Fruit fly (Drosophila melanogaster) whole organism, pupa: ENCODE data around the gene CG17361.

Experiments
- CG10348 ChIP-seq: fragments of 200-800 bp; sonication (Bioruptor generic); IDR thresholded peaks from 2 replicates; pipeline ENCODE4 v1.3.6; 2022; ENCODE audit warnings: missing biosample characterization, missing genetic modification characterization
- CG12605 ChIP-seq: fragments of 200-800 bp; sonication (Bioruptor generic); IDR thresholded peaks from 2 replicates; pipeline ENCODE4 v1.3.6; 2022; ENCODE audit warnings: missing biosample characterization, missing genetic modification characterization
- CG13204 ChIP-seq: fragments of 200-800 bp; sonication (Bioruptor generic); optimal IDR thresholded peaks from 2 replicates; lab custom pipeline; 2018; ENCODE audit warnings: missing biosample characterization, mild to moderate bottlenecking, missing genetic modification characterization, moderate library complexity
- CG14655 ChIP-seq: fragments of 200-800 bp; sonication (Bioruptor generic); optimal IDR thresholded peaks from 3 replicates; lab custom pipeline; 2017; ENCODE audit warnings: mild to moderate bottlenecking, missing biosample characterization, missing genetic modification reagents, missing genetic modification characterization
- CG15710 ChIP-seq: fragments of 200-800 bp; sonication (Bioruptor generic); optimal IDR thresholded peaks from 2 replicates; lab custom pipeline; 2018; ENCODE audit warnings: missing biosample characterization, mild to moderate bottlenecking, missing genetic modification characterization, moderate library complexity
- CG17806 ChIP-seq: fragments of 200-800 bp; sonication (Bioruptor generic); optimal IDR thresholded peaks from 2 replicates; lab custom pipeline; 2018; ENCODE audit warnings: missing biosample characterization, mild to moderate bottlenecking, missing genetic modification characterization, moderate library complexity
- CG32121 ChIP-seq: fragments of 200-800 bp; sonication (Bioruptor generic); IDR thresholded peaks from 2 replicates; pipeline ENCODE4 v1.3.6; 2022; ENCODE audit warnings: missing biosample characterization, missing genetic modification characterization
- CG34367 ChIP-seq: fragments of 200-800 bp; sonication (Bioruptor generic); optimal IDR thresholded peaks from 2 replicates; lab custom pipeline; 2018; ENCODE audit warnings: missing biosample characterization, mild to moderate bottlenecking, missing genetic modification characterization
- CG4496 ChIP-seq: fragments of 200-800 bp; sonication (Bioruptor generic); IDR thresholded peaks from 3 replicates; pipeline ENCODE4 v1.3.6; 2022; ENCODE audit warnings: missing biosample characterization, missing genetic modification characterization
- CG8159 ChIP-seq: fragments of 200-800 bp; sonication (Bioruptor generic); optimal IDR thresholded peaks from 3 replicates; lab custom pipeline; 2018; ENCODE audit warnings: missing biosample characterization, mild to moderate bottlenecking, missing genetic modification characterization, moderate library complexity
- CG8301 ChIP-seq: fragments of 200-800 bp; sonication (Bioruptor generic); optimal IDR thresholded peaks from 2 replicates; lab custom pipeline; 2018; ENCODE audit warnings: missing biosample characterization, mild to moderate bottlenecking, missing genetic modification characterization
- CG9948 ChIP-seq: fragments of 200-800 bp; sonication (Bioruptor generic); optimal IDR thresholded peaks from 2 replicates; lab custom pipeline; 2018; ENCODE audit warnings: missing biosample characterization, mild to moderate bottlenecking, missing genetic modification characterization, moderate library complexity
- D1 ChIP-seq: fragments of 200-800 bp; sonication (Bioruptor generic); optimal IDR thresholded peaks from 2 replicates; lab custom pipeline; 2018; ENCODE audit warnings: missing biosample characterization, mild to moderate bottlenecking, missing genetic modification characterization, moderate library complexity
- EcR ChIP-seq: fragments of 200-800 bp; sonication (Bioruptor generic); optimal IDR thresholded peaks from 3 replicates; lab custom pipeline; 2019; ENCODE audit warnings: missing biosample characterization, missing genetic modification characterization, mild to moderate bottlenecking, moderate library complexity, missing genetic modification reagents
- Ets98B ChIP-seq: fragments of 200-800 bp; sonication (Bioruptor generic); IDR thresholded peaks from 2 replicates; pipeline ENCODE4 v1.3.6; 2022; ENCODE audit warnings: missing biosample characterization, missing genetic modification characterization
- Pif1A ChIP-seq: fragments of 200-800 bp; sonication (Bioruptor generic); optimal IDR thresholded peaks from 3 replicates; lab custom pipeline; 2016; ENCODE audit warnings: missing biosample characterization, missing genetic modification characterization
- Pif1B ChIP-seq: fragments of 200-800 bp; sonication (Bioruptor generic); optimal IDR thresholded peaks from 3 replicates; lab custom pipeline; 2016; ENCODE audit warnings: missing biosample characterization, missing genetic modification characterization
- Snoo ChIP-seq: fragments of 200-800 bp; sonication (Bioruptor generic); optimal IDR thresholded peaks from 3 replicates; lab custom pipeline; 2017; ENCODE audit warnings: missing biosample characterization, mild to moderate bottlenecking, missing genetic modification characterization, inconsistent platforms
- fd96Ca ChIP-seq: fragments of 200-800 bp; sonication (Bioruptor generic); IDR thresholded peaks from 3 replicates; pipeline ENCODE4 v1.3.6; 2022; ENCODE audit warnings: missing biosample characterization, missing genetic modification characterization
- gl ChIP-seq: fragments of 200-800 bp; sonication (Bioruptor generic); optimal IDR thresholded peaks from 2 replicates; lab custom pipeline; 2018; ENCODE audit warnings: missing biosample characterization, mild to moderate bottlenecking, missing genetic modification characterization
- rn ChIP-seq: fragments of 200-800 bp; sonication (Bioruptor generic); IDR thresholded peaks from 2 replicates; pipeline ENCODE4 v1.3.6; 2022; ENCODE audit warnings: missing biosample characterization, missing genetic modification characterization

Gene CG17361

DNA sequence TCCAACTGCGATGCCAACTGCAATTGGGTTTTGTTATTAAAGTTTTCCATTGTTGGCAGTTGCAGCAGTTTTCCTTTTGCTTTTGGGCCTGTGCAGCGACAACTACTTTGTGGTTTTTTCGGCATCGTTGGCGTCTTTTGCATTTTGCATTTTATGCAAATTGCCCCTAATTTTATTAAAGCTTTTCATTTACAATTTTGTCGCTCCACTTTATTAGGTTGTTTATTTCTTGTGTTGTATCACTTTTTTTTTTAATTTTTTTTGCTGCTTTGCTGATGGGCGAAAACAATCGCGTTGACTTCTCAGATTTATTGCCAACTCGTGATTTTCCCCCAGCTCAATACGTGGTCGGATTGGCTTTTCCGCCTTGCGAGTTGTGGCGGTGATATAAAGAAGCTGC, 39.2 kb upstream of the CG17361 start:
- TF ChIP-seq D1 (tag; lab: Kevin White, UChicago): no peak
- no peak for TF ChIP-seq CG32121 (GFP tag; lab: Robert Waterston, UW)
- no peak for TF ChIP-seq fd96Ca (GFP tag; lab: Robert Waterston, UW)
- TF ChIP-seq CG14655 (GFP tag; lab: Kevin White, UChicago): no peak
- TF ChIP-seq Pif1B (GFP tag; lab: Kevin White, UChicago): no peak
- no peak for TF ChIP-seq CG9948 (tag; lab: Kevin White, UChicago)
- TF ChIP-seq CG15710: no peak

dm6 chr3L:13964635-13965501, 32.1 kb upstream of the CG17361 start, which contains the start of the genes Meics, Nxf3 and ssp2:
Gene Meics, minus strand, starts transcription at chr3L:13964702.
Gene Nxf3, plus strand, starts transcription at chr3L:13965203.
Gene ssp2, plus strand, starts transcription at chr3L:13965203.
- no peak for TF ChIP-seq CG14655 (GFP tag; lab: Kevin White, UChicago)
- TF ChIP-seq CG4496 (GFP tag; lab: Robert Waterston, UW): peak; percentile 30; the same call in 1 of the 3 replicates

DNA sequence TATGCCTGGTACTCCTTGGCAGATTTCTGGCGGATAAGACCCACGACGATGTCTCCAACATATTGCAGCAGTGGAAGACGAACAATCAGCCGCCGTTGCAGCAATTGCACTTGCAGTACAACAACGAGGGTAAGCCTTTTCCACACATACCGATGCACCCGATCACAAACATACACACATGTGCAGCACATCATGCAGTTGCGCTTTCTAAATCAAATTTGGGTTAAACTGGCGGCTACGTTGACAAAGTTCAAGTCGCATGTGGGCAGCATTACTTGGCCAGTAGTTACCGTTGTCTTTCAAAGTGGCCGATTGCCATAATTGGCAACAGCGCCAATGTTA, 31.5 kb upstream of the CG17361 start:
- TF ChIP-seq fd96Ca (GFP tag; lab: Robert Waterston, UW) (no peak), CG8159 (tag; lab: Kevin White, UChicago) (no peak), Pif1B (GFP tag; lab: Kevin White, UChicago) (no peak), EcR (GFP tag; lab: Kevin White, UChicago) (no peak)
- TF ChIP-seq, all 21 proteins: peak for 0

- TF ChIP-seq CG8301 (tag; lab: Kevin White, UChicago) (no peak), Pif1B (GFP tag; lab: Kevin White, UChicago) (no peak), Snoo (tag; lab: Kevin White, UChicago) (no peak), CG17806 (no peak), gl (tag; lab: Kevin White, UChicago) (no peak), EcR (GFP tag; lab: Kevin White, UChicago) (no peak), CG13204 (GFP tag; lab: Kevin White, UChicago) (no peak), CG10348 (no peak)
These were observed 23.4 kb upstream of the CG17361 start, which contains the start of the genes CG13738 and Hsc70-1 for dm6 chr3L:13973377-13974111. Gene CG13738, minus strand, starts transcription at chr3L:13973477. Gene Hsc70-1, plus strand, starts transcription at chr3L:13974061.

DNA sequence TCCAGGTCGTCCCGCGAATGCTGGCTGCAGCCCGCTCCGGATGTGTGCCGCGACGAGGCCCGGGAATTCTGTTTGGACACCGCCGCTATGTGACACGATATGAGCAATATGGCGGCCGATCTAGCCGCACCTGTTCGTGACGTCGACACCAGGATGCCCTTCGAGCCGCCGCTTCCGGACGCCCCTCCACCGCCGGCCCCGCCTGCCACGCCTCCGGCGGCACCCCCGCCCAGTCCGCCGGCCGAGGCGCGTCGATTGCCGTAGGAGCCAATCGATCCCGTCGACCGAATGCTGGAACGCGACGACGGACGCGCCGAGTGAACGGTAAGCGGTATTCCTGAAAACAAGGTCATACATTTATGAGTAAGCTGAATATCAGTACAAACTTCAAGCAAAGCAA, 14.5 kb upstream of the CG17361 start:
- TF ChIP-seq CG9948 (tag; lab: Kevin White, UChicago) (no peak), Snoo (tag; lab: Kevin White, UChicago) (no peak), D1 (tag; lab: Kevin White, UChicago) (no peak), CG34367 (tag; lab: Kevin White, UChicago) (no peak), CG8301 (tag; lab: Kevin White, UChicago) (no peak), CG12605 (GFP tag; lab: Robert Waterston, UW) (no peak), Pif1A (GFP tag; lab: Kevin White, UChicago) (no peak), CG4496 (GFP tag; lab: Robert Waterston, UW) (no peak), CG8159 (tag; lab: Kevin White, UChicago) (no peak), fd96Ca (GFP tag; lab: Robert Waterston, UW) (no peak), CG14655 (GFP tag; lab: Kevin White, UChicago) (no peak), CG17806 (no peak), gl (tag; lab: Kevin White, UChicago) (no peak), CG15710 (no peak), rn (no peak), CG13204 (GFP tag; lab: Kevin White, UChicago) (no peak), EcR (GFP tag; lab: Kevin White, UChicago) (no peak), Ets98B (GFP tag; lab: Robert Waterston, UW) (no peak), CG10348 (no peak)

dm6 chr3L:13986330-13986729, 10.7 kb upstream of the CG17361 start, which contains the start of gene CG17362:
Gene CG17362, plus strand, starts transcription at chr3L:13986620.
- TF ChIP-seq CG13204 (GFP tag; lab: Kevin White, UChicago) (no peak), gl (tag; lab: Kevin White, UChicago) (no peak), CG8301 (tag; lab: Kevin White, UChicago) (no peak), Pif1A (GFP tag; lab: Kevin White, UChicago) (no peak), CG32121 (GFP tag; lab: Robert Waterston, UW) (no peak), Snoo (tag; lab: Kevin White, UChicago) (no peak)
